Fruit fly (Drosophila melanogaster) whole organism, embryonic: ENCODE results near the gene lark.
A peak's percentile ranks its signal among the peaks of the same experiment; 100 is the strongest.

Source experiments
- BEAF-32 ChIP-seq: fragments of 200-800 bp; sonication (Bioruptor generic); optimal IDR thresholded peaks from 3 replicates; lab custom pipeline; 2017; ENCODE audit warnings: missing biosample characterization, missing genetic modification characterization, mild to moderate bottlenecking, moderate library complexity, missing genetic modification reagents
- Bgb ChIP-seq: fragments of 200-800 bp; sonication (Bioruptor generic); IDR thresholded peaks from 2 replicates; pipeline ENCODE4 v1.3.6; 2022; ENCODE audit warnings: missing biosample characterization, missing genetic modification characterization; ENCODE audit not compliant: partially characterized antibody
- Blimp-1 ChIP-seq: fragments of 200-800 bp; sonication (Bioruptor generic); optimal IDR thresholded peaks from 3 replicates; lab custom pipeline; 2018; ENCODE audit warnings: missing biosample characterization, missing genetic modification characterization, mild to moderate bottlenecking, moderate library complexity, missing genetic modification reagents
- CG12391 ChIP-seq: fragments of 200-800 bp; sonication (Bioruptor generic); optimal IDR thresholded peaks from 3 replicates; lab custom pipeline; 2018; ENCODE audit warnings: missing biosample characterization, mild to moderate bottlenecking, missing genetic modification characterization, moderate library complexity
- CG12769 ChIP-seq: fragments of 200-800 bp; sonication (Bioruptor generic); optimal IDR thresholded peaks from 2 replicates; lab custom pipeline; 2019; ENCODE audit warnings: missing biosample characterization, mild to moderate bottlenecking, missing genetic modification characterization, moderate library complexity
- CG13296 ChIP-seq: fragments of 200-800 bp; sonication (Bioruptor generic); optimal IDR thresholded peaks from 3 replicates; lab custom pipeline; 2018; ENCODE audit warnings: missing biosample characterization, mild to moderate bottlenecking, missing genetic modification characterization
- CG16813 ChIP-seq: fragments of 200-800 bp; sonication (Bioruptor generic); IDR thresholded peaks from 3 replicates; pipeline ENCODE4 v1.3.6; 2022; ENCODE audit warnings: missing biosample characterization, missing genetic modification characterization; ENCODE audit not compliant: partially characterized antibody
- CG17328 ChIP-seq: fragments of 200-800 bp; sonication (Bioruptor generic); IDR thresholded peaks from 2 replicates; pipeline ENCODE4 v1.3.6; 2022; ENCODE audit warnings: missing biosample characterization, missing genetic modification characterization
- CG17359 ChIP-seq: fragments of 200-800 bp; sonication (Bioruptor generic); optimal IDR thresholded peaks from 3 replicates; lab custom pipeline; 2018; ENCODE audit warnings: missing biosample characterization, mild to moderate bottlenecking, missing genetic modification characterization, moderate library complexity
- CG17612 ChIP-seq: fragments of 200-800 bp; sonication (Bioruptor generic); IDR thresholded peaks from 2 replicates; pipeline ENCODE4 v1.3.6; 2022; ENCODE audit warnings: missing biosample characterization, missing genetic modification characterization
- CG18011 ChIP-seq: fragments of 200-800 bp; sonication (Bioruptor generic); optimal IDR thresholded peaks from 2 replicates; lab custom pipeline; 2017; ENCODE audit warnings: missing biosample characterization, missing genetic modification characterization, mild to moderate bottlenecking, moderate library complexity, missing genotype
- CG18619 ChIP-seq: fragments of 200-800 bp; sonication (Bioruptor generic); optimal IDR thresholded peaks from 3 replicates; lab custom pipeline; 2017; ENCODE audit warnings: missing biosample characterization, mild to moderate bottlenecking, missing genetic modification characterization
- CG2712 ChIP-seq: fragments of 200-800 bp; optimal IDR thresholded peaks from 3 replicates; lab custom pipeline; 2019; ENCODE audit warnings: missing biosample characterization, mild to moderate bottlenecking, missing genetic modification characterization, moderate library complexity
- CG5953 ChIP-seq: fragments of 200-800 bp; sonication (Bioruptor generic); IDR thresholded peaks from 2 replicates; pipeline ENCODE4 v1.3.6; 2022; ENCODE audit warnings: missing biosample characterization, missing genetic modification characterization
- CG6175 ChIP-seq: fragments of 200-800 bp; sonication (Bioruptor generic); IDR thresholded peaks from 3 replicates; pipeline ENCODE4 v1.3.6; 2022; ENCODE audit warnings: missing biosample characterization, missing genetic modification characterization
- CG6683 ChIP-seq: fragments of 200-800 bp; sonication (Bioruptor generic); optimal IDR thresholded peaks from 2 replicates; lab custom pipeline; 2017; ENCODE audit warnings: missing biosample characterization, mild to moderate bottlenecking, missing genetic modification characterization, missing genetic modification reagents
- CG6689 ChIP-seq: fragments of 200-800 bp; sonication (Bioruptor generic); IDR thresholded peaks from 2 replicates; pipeline ENCODE4 v1.3.6; 2022; ENCODE audit warnings: missing biosample characterization, missing genetic modification characterization
- CG6765 ChIP-seq: fragments of 200-800 bp; sonication (Bioruptor generic); optimal IDR thresholded peaks from 3 replicates; lab custom pipeline; 2017; ENCODE audit warnings: missing biosample characterization, mild to moderate bottlenecking, missing genetic modification characterization
- CG6854 ChIP-seq: fragments of 200-800 bp; sonication (Bioruptor generic); optimal IDR thresholded peaks from 3 replicates; lab custom pipeline; 2017; ENCODE audit warnings: missing biosample characterization, mild to moderate bottlenecking, missing genetic modification characterization
- CG7987 ChIP-seq: fragments of 200-800 bp; sonication (Bioruptor generic); optimal IDR thresholded peaks from 2 replicates; lab custom pipeline; 2018; ENCODE audit warnings: missing biosample characterization, mild to moderate bottlenecking, missing genetic modification characterization, moderate library complexity
- CG8290 ChIP-seq, 3 experiments: fragments of 200-800 bp; sonication (Bioruptor generic); optimal IDR thresholded peaks; 2 replicates each; lab custom pipeline; 2016 to 2019; ENCODE audit warnings: missing biosample characterization in 3 of 3, missing genetic modification characterization in 3 of 3, mild to moderate bottlenecking in 2 of 3, moderate library complexity in 1 of 3
- CG8478 ChIP-seq: fragments of >200 bp; optimal IDR thresholded peaks from 2 replicates; lab custom pipeline; 2018
- CHES-1-like ChIP-seq: fragments of 200-800 bp; sonication (Bioruptor generic); optimal IDR thresholded peaks from 2 replicates; lab custom pipeline; 2016; ENCODE audit warnings: missing biosample characterization, missing genetic modification characterization
- Camta ChIP-seq: fragments of 200-800 bp; sonication (Bioruptor generic); optimal IDR thresholded peaks from 2 replicates; lab custom pipeline; 2016; ENCODE audit warnings: missing biosample characterization, missing genetic modification characterization
- CkIIα-i1 ChIP-seq: fragments of 200-800 bp; sonication (Bioruptor generic); IDR thresholded peaks from 2 replicates; pipeline ENCODE4 v1.3.6; 2022; ENCODE audit warnings: missing biosample characterization, missing genetic modification characterization
- Fer3 ChIP-seq: fragments of 200-800 bp; sonication (Bioruptor generic); optimal IDR thresholded peaks from 2 replicates; lab custom pipeline; 2018; ENCODE audit warnings: missing biosample characterization, mild to moderate bottlenecking, missing genetic modification characterization, moderate library complexity
- HHEX ChIP-seq: fragments of 200-800 bp; sonication (Bioruptor generic); optimal IDR thresholded peaks from 3 replicates; lab custom pipeline; 2017; ENCODE audit warnings: missing biosample characterization, mild to moderate bottlenecking, missing genetic modification characterization, missing genetic modification reagents
- HmgD ChIP-seq: fragments of 200-800 bp; sonication (Bioruptor generic); optimal IDR thresholded peaks from 3 replicates; lab custom pipeline; 2016; ENCODE audit warnings: missing biosample characterization, missing genetic modification characterization
- NC2β ChIP-seq: fragments of 200-800 bp; sonication (Bioruptor generic); optimal IDR thresholded peaks from 2 replicates; lab custom pipeline; 2016; ENCODE audit warnings: missing biosample characterization, missing genetic modification characterization
- PHDP ChIP-seq: fragments of 200-800 bp; sonication (Bioruptor generic); optimal IDR thresholded peaks from 3 replicates; lab custom pipeline; 2018; ENCODE audit warnings: missing biosample characterization, mild to moderate bottlenecking, missing genetic modification characterization, moderate library complexity
- Sry-δ ChIP-seq: fragments of 200-800 bp; sonication (Bioruptor generic); optimal IDR thresholded peaks from 2 replicates; lab custom pipeline; 2016; ENCODE audit warnings: missing biosample characterization, missing genetic modification characterization
- Vsx1 ChIP-seq: fragments of 200-800 bp; sonication (Bioruptor generic); optimal IDR thresholded peaks from 2 replicates; lab custom pipeline; 2017; ENCODE audit warnings: missing biosample characterization, mild to moderate bottlenecking, missing genetic modification characterization, missing genetic modification reagents
- eyg ChIP-seq: fragments of 200-800 bp; sonication (Bioruptor generic); optimal IDR thresholded peaks from 3 replicates; lab custom pipeline; 2016; ENCODE audit warnings: missing biosample characterization, missing genetic modification characterization
- gcm2 ChIP-seq: fragments of 200-800 bp; sonication (Bioruptor generic); optimal IDR thresholded peaks from 2 replicates; lab custom pipeline; 2016; ENCODE audit warnings: missing biosample characterization, missing genetic modification characterization
- hth ChIP-seq: fragments of >200 bp; optimal IDR thresholded peaks from 2 replicates; lab custom pipeline; 2017; ENCODE audit warnings: inconsistent platforms
- luna ChIP-seq: fragments of 200-800 bp; sonication (Bioruptor generic); optimal IDR thresholded peaks from 2 replicates; lab custom pipeline; 2016; ENCODE audit warnings: missing biosample characterization, missing genetic modification characterization
- mirr ChIP-seq: fragments of 200-800 bp; sonication (Bioruptor generic); optimal IDR thresholded peaks from 3 replicates; lab custom pipeline; 2018; ENCODE audit warnings: missing biosample characterization, mild to moderate bottlenecking, missing genetic modification characterization
- mld ChIP-seq: fragments of 200-800 bp; sonication (Bioruptor generic); IDR thresholded peaks from 3 replicates; pipeline ENCODE4 v1.3.6; 2022; ENCODE audit warnings: missing biosample characterization, missing genetic modification characterization; ENCODE audit not compliant: partially characterized antibody
- oc ChIP-seq: fragments of 200-800 bp; sonication (Bioruptor generic); optimal IDR thresholded peaks from 2 replicates; lab custom pipeline; 2018; ENCODE audit warnings: missing biosample characterization, mild to moderate bottlenecking, missing genetic modification characterization, moderate library complexity
- p53 ChIP-seq: fragments of 200-800 bp; sonication (Bioruptor generic); optimal IDR thresholded peaks from 2 replicates; lab custom pipeline; 2016; ENCODE audit warnings: missing biosample characterization, missing genetic modification characterization
- pb ChIP-seq: fragments of 200-800 bp; sonication (Bioruptor generic); optimal IDR thresholded peaks from 3 replicates; lab custom pipeline; 2016; ENCODE audit warnings: missing biosample characterization, missing genetic modification characterization
- pnt ChIP-seq: fragments of 200-800 bp; sonication (Bioruptor generic); optimal IDR thresholded peaks from 3 replicates; lab custom pipeline; 2016; ENCODE audit warnings: missing biosample characterization, missing genetic modification characterization
- psq ChIP-seq: fragments of 200-800 bp; sonication (Bioruptor generic); optimal IDR thresholded peaks from 2 replicates; lab custom pipeline; 2017; ENCODE audit warnings: missing biosample characterization, missing genetic modification characterization
- row ChIP-seq: fragments of 200-800 bp; sonication (Bioruptor generic); IDR thresholded peaks from 3 replicates; pipeline ENCODE4 v1.3.6; 2022; ENCODE audit warnings: missing biosample characterization, missing genetic modification characterization
- seq ChIP-seq: fragments of 200-800 bp; sonication (Bioruptor generic); IDR thresholded peaks from 2 replicates; pipeline ENCODE4 v1.3.6; 2022; ENCODE audit warnings: missing biosample characterization, missing genetic modification characterization
- sisA ChIP-seq: fragments of 200-800 bp; sonication (Bioruptor generic); IDR thresholded peaks from 2 replicates; pipeline ENCODE4 v1.3.6; 2022; ENCODE audit warnings: missing biosample characterization, missing genetic modification characterization
- sna ChIP-seq: fragments of 200-800 bp; sonication (Bioruptor generic); IDR thresholded peaks from 2 replicates; pipeline ENCODE4 v1.3.6; 2022; ENCODE audit warnings: missing biosample characterization, missing genetic modification characterization; ENCODE audit not compliant: partially characterized antibody
- tio ChIP-seq: fragments of 200-800 bp; sonication (Bioruptor generic); optimal IDR thresholded peaks from 2 replicates; lab custom pipeline; 2017; ENCODE audit warnings: missing biosample characterization, missing genetic modification characterization, inconsistent platforms
- vnd ChIP-seq: fragments of 200-800 bp; sonication (Bioruptor generic); IDR thresholded peaks from 3 replicates; pipeline ENCODE4 v1.3.6; 2022; ENCODE audit warnings: missing biosample characterization, missing genetic modification characterization; ENCODE audit not compliant: partially characterized antibody
- z ChIP-seq: fragments of 200-800 bp; sonication (Bioruptor generic); IDR thresholded peaks from 3 replicates; pipeline ENCODE4 v1.3.6; 2022; ENCODE audit warnings: missing biosample characterization, missing genetic modification characterization

Gene lark

DNA sequence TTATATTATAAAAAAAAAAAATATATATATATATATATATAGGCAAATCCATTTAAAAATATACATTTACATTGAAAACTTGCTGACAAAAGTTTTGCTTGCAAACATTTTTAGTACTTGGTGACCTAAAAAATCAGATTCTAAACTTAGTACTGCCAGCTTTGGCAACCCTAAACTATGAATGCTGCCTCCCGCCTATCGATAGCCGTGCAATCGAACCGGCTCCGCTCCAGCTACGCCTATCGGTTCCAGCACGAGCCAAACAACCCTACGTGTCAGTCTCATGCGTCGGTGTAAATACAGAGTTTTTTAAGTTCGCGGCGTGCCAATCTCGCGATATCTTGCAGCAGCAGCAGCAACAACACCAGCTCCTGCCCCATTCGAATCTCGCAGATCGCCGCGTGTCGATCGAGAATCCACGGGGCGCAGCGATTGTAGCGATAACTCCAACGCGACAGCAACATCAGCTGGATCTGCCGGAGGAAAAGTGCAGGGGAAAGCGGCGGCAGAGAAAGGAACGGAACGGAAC is 21.3 kb downstream of the lark start, which contains the start of gene Sec63 (continued):
- peak; percentile 11 for TF ChIP-seq pb (GFP tag; lab: Kevin White, UChicago)
- TF ChIP-seq Sry-δ (GFP tag; lab: Kevin White, UChicago) = peak; percentile 77
- no peak for TF ChIP-seq mirr (GFP tag; lab: Kevin White, UChicago)
- TF ChIP-seq sisA = 0 out of 2 replicates have a peak, but pooled peaks have one; percentile 27
- TF ChIP-seq HmgD (GFP tag; lab: Kevin White, UChicago) = peak; percentile 53
- TF ChIP-seq tio (GFP tag; lab: Kevin White, UChicago) = no peak
- no peak for TF ChIP-seq CG8478
- TF ChIP-seq CG17359 = peak; percentile 49
- no peak for TF ChIP-seq psq (GFP tag; lab: Kevin White, UChicago)
- TF ChIP-seq Blimp-1 (GFP tag; lab: Kevin White, UChicago) = no peak
- TF ChIP-seq CG7987 (GFP tag; lab: Kevin White, UChicago) = no peak
- TF ChIP-seq CG13296 (GFP tag; lab: Kevin White, UChicago) = no peak
- TF ChIP-seq HHEX (GFP tag; lab: Kevin White, UChicago) = peak; percentile 34
- TF ChIP-seq CG17328 (GFP tag; lab: Robert Waterston, UW) = peak; percentile 32; the same call in 1 of the 2 replicates
- TF ChIP-seq CG17612 (GFP tag; lab: Robert Waterston, UW) = no peak
- TF ChIP-seq mld (GFP tag; lab: Robert Waterston, UW) = peak; percentile 87; the same call in 2 of the 3 replicates
- TF ChIP-seq Bgb = peak; percentile 93
- TF ChIP-seq CG8290 (GFP tag; optimal IDR thresholded peaks at IDR 0.05; lab: Kevin White, UChicago) = peak; percentile 35
- TF ChIP-seq CG8290 (tag; optimal IDR thresholded peaks at IDR 0.05; lab: Kevin White, UChicago) = peak in 1 of 2 experiments; percentile 81
- no peak for TF ChIP-seq eyg
- no peak for TF ChIP-seq gcm2 (GFP tag; lab: Kevin White, UChicago)
- TF ChIP-seq z (GFP tag; lab: Robert Waterston, UW) = peak; percentile 41; the same call in 1 of the 3 replicates
- no peak for TF ChIP-seq p53 (GFP tag; lab: Kevin White, UChicago)
- peak; percentile 58 for TF ChIP-seq CG12391 (tag; lab: Kevin White, UChicago)
- no peak for TF ChIP-seq seq (GFP tag; lab: Robert Waterston, UW)
- no peak for TF ChIP-seq hth
- TF ChIP-seq CG16813 = peak; percentile 81
- peak; percentile 80 for TF ChIP-seq row
- peak; percentile 84 for TF ChIP-seq BEAF-32
- no peak for TF ChIP-seq CG6854 (GFP tag; lab: Kevin White, UChicago)
- peak; percentile 78 for TF ChIP-seq vnd (GFP tag; lab: Robert Waterston, UW)
- TF ChIP-seq CkIIα-i1 = no peak
- TF ChIP-seq sna (GFP tag; lab: Robert Waterston, UW) = peak; percentile 78
- no peak for TF ChIP-seq CG12769 (tag; lab: Kevin White, UChicago)
- TF ChIP-seq CG6683 (GFP tag; lab: Kevin White, UChicago) = no peak
- no peak for TF ChIP-seq PHDP (tag; lab: Kevin White, UChicago)
- TF ChIP-seq Camta = no peak
- TF ChIP-seq NC2β (GFP tag; lab: Kevin White, UChicago) = no peak
- peak; percentile 25 for TF ChIP-seq Vsx1 (GFP tag; lab: Kevin White, UChicago)
- peak; percentile 45 for TF ChIP-seq CHES-1-like (GFP tag; lab: Kevin White, UChicago)
- peak; percentile 34 for TF ChIP-seq pnt (GFP tag; lab: Kevin White, UChicago)
- TF ChIP-seq CG6765 (GFP tag; lab: Kevin White, UChicago) = no peak
- peak; percentile 31 for TF ChIP-seq CG2712
- TF ChIP-seq oc = no peak
- no peak for TF ChIP-seq CG6175 (GFP tag; lab: Robert Waterston, UW)
- TF ChIP-seq CG18011 (GFP tag; lab: Kevin White, UChicago) = no peak
- TF ChIP-seq CG18619 = peak; percentile 35
- TF ChIP-seq Fer3 (tag; lab: Kevin White, UChicago) = peak; percentile 16
- TF ChIP-seq luna (GFP tag; lab: Kevin White, UChicago) = peak; percentile 22
- TF ChIP-seq CG6689 = peak; percentile 79
- TF ChIP-seq CG5953 (GFP tag; lab: Robert Waterston, UW) = no peak
